Worm (Caenorhabditis elegans): ENCODE data around the gene jmjd-2.

The jmjd-2 gene

DNA sequence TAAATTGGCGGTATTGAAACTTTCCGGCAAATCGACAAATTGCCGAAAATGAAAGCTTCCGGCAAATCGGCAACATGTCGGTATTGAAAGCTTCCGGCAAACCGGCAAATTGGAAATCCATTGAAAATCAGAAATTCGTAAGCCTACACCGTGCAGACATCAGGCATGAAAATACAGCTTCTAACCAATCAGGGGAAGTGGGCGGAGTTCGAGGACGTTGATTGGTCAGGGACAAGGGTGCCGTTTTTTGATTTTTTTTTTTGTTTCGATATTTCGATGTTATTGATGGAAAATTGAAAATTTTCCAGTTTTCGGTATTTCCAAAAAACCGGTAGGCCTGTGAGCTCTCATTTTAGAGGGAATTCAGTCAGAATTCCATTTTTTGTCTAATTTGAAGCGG is 26.4 kb upstream of the jmjd-2 start:
- TF ChIP-seq hlh-13 (GFP tag; optimal IDR thresholded peaks at IDR 0.05) (no peak), nfya-1 (tag; optimal IDR thresholded peaks at IDR 0.05) (peak; percentile 88)

DNA sequence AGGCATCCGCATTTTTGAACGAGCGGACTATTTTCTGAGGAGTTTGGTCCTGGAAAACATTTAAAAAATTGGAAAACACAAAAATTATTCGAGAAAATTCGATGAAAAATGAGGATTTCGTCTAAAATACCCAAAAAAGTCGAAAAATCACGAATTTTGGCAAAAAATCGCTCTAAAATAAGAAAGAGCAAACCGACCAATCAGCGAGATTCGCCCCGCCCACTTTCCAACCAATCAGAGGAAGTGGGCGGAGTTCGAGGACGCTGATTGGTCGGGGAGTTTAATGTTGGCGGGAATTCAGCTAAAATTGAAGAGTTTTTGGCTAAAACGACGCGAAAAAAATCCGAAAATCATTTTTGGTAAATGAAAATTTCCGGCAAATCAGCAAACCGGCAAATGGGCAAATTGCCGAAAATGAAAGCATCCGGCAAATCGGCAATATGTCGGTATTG is 25.8 kb upstream of the jmjd-2 start, which contains the start of gene Y54G11A.1:
Gene Y54G11A.1, minus strand, starts transcription at position 51 of the 452 bp plus-strand sequence.
- TF ChIP-seq hlh-13 (GFP tag; optimal IDR thresholded peaks at IDR 0.05) (no peak), nfya-1 (tag; optimal IDR thresholded peaks at IDR 0.05) (peak; percentile 97), fkh-10 (GFP tag; optimal IDR thresholded peaks at IDR 0.05) (no peak)

DNA sequence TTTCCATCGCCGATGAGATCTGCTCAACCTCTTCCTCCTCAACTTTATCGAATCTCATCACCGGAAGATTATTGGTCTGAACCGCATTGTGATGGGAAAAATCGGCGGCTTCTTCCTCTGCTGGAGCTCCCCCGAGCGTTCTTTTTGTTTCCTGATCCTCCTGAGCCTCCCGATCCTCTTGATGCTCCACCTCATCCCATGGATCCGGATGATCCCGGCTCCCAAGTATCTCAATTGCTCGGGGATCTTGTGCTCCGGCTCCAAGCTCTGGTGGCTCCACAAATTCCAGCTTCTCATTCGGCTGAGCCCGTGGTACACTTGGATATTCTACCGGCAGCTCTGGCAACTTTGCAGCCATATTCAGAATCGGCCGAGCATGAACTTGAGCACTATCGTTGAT is 14.5 kb upstream of the jmjd-2 start:
- no peak for TF ChIP-seq elt-4 (tag; optimal IDR thresholded peaks at IDR 0.05)
- TF ChIP-seq pax-1 (tag; optimal IDR thresholded peaks at IDR 0.05) = no peak
- TF ChIP-seq elt-2 (tag; optimal IDR thresholded peaks at IDR 0.05) = no peak
- no peak for TF ChIP-seq fkh-10 (GFP tag; optimal IDR thresholded peaks at IDR 0.05)
- no peak for TF ChIP-seq ceh-6 (GFP tag; optimal IDR thresholded peaks at IDR 0.05)
- no peak for TF ChIP-seq T23F11.4 (GFP tag; optimal IDR thresholded peaks at IDR 0.05)
- TF ChIP-seq unc-55 (GFP tag; optimal IDR thresholded peaks at IDR 0.05) = no peak
- TF ChIP-seq pros-1 (tag; optimal IDR thresholded peaks at IDR 0.05) = no peak
- TF ChIP-seq pqm-1 (tag; optimal IDR thresholded peaks at IDR 0.05) = no peak
- no peak for TF ChIP-seq unc-3 (GFP tag; conservative IDR thresholded peaks at IDR 0.05)
- TF ChIP-seq unc-3 (tag; optimal IDR thresholded peaks at IDR 0.05) = no peak

DNA sequence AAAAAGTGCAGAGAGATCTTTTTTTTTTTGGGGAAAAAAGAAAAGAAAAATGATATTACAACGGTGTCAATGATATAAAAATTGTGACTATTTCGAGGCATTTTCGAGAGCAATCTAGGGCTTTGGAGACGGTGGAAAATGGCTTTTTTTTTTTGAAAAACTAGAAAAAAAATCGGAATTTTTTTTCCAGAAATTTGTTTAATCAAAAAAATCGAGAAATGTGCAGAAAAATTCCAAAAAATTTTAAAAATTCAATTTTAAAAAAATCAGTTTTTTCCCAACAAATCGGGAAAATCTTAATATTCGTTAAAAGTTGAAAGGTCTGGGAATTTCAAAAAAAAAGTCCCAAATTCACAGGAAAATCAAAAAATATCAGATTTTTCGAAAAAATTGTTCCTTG is 13.4 kb upstream of the jmjd-2 start, which contains the start of gene Y54G11A.19:
Gene Y54G11A.19, minus strand, starts transcription at position 101 of the 400 bp plus-strand sequence.
- no peak for TF ChIP-seq tbx-2 (tag; optimal IDR thresholded peaks at IDR 0.05)
- TF ChIP-seq Y22D7AL.16 (tag; optimal IDR thresholded peaks at IDR 0.05) = no peak
- no peak for TF ChIP-seq elt-4 (tag; optimal IDR thresholded peaks at IDR 0.05)
- no peak for TF ChIP-seq ceh-6 (GFP tag; optimal IDR thresholded peaks at IDR 0.05)
- no peak for TF ChIP-seq pax-1 (tag; optimal IDR thresholded peaks at IDR 0.05)
- no peak for TF ChIP-seq ceh-30 (tag; optimal IDR thresholded peaks at IDR 0.05)
- no peak for TF ChIP-seq ahr-1 (tag; optimal IDR thresholded peaks at IDR 0.05)
- no peak for TF ChIP-seq unc-3 (GFP tag; conservative IDR thresholded peaks at IDR 0.05)
- no peak for TF ChIP-seq unc-3 (tag; optimal IDR thresholded peaks at IDR 0.05)
- no peak for TF ChIP-seq pat-9 (tag; optimal IDR thresholded peaks at IDR 0.05)
- TF ChIP-seq elt-2 (tag; optimal IDR thresholded peaks at IDR 0.05) = no peak
- TF ChIP-seq hlh-6 (tag; optimal IDR thresholded peaks at IDR 0.05) = no peak
- no peak for TF ChIP-seq ceh-24 (tag; optimal IDR thresholded peaks at IDR 0.05)
- TF ChIP-seq hlh-15 (tag; optimal IDR thresholded peaks at IDR 0.05) = no peak
- TF ChIP-seq lim-6 (tag; optimal IDR thresholded peaks at IDR 0.05) = no peak

DNA sequence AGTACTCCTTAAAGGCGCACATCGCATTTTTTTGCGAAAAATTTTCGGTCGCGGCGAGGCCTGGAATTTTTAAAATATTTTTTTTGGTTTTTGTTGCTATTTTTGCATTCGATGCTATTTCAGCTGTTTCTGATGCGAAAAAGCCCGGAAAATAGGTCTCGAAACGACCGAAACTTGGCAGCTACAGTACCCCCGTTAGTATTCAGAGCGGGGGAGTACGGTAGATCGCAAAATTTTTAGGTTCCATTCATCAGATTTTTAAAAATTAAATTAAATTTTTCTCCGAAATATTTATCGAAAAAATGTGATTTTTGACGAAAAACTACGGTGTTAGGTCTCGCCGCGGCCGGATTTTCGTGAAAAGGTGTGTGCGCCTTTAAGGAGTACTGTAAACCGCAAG is 12.4 kb upstream of the jmjd-2 start:
- TF ChIP-seq zip-5 (tag; optimal IDR thresholded peaks at IDR 0.05) (no peak), elt-2 (tag; optimal IDR thresholded peaks at IDR 0.05) (no peak), syd-9 (tag; optimal IDR thresholded peaks at IDR 0.05) (no peak), hlh-30 (tag; optimal IDR thresholded peaks at IDR 0.05; ENCODE audit: insufficient read depth) (no peak)

DNA sequence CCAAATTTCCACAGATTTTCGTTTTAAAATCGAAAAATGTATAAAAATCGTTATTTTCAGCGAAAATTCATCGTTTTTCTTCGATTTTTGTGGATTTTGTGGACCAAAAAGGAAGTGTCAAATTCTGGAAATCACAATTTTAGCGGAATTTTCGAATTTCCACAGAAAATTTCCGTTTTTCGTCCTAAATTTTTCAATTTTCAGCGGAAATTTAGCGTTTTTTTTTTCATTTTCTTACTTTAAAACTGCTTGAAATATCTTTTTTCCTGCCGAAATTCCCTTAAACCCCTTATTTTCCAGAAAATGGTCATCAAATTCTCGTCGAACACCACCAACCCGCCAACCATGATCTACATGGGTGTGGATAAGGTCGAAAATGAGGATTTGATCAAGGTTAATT is 8.7 kb upstream of the jmjd-2 start, which contains the start of gene Y54G11A.2:
Gene Y54G11A.2, plus strand, starts transcription at position 301 of the 400 bp plus-strand sequence.
- TF ChIP-seq K09A11.1 (tag; optimal IDR thresholded peaks at IDR 0.05; ENCODE audit: insufficient read depth) (no peak), gmeb-2 (tag; optimal IDR thresholded peaks at IDR 0.05) (no peak), elt-4 (tag; optimal IDR thresholded peaks at IDR 0.05) (no peak), sdc-2 (tag; optimal IDR thresholded peaks at IDR 0.05) (no peak), sox-2 (GFP tag; IDR thresholded peaks at IDR 0.05) (no peak), unc-3 (GFP tag; conservative IDR thresholded peaks at IDR 0.05) (no peak), unc-3 (tag; optimal IDR thresholded peaks at IDR 0.05) (no peak), hlh-15 (tag; optimal IDR thresholded peaks at IDR 0.05) (no peak), lin-11 (tag; optimal IDR thresholded peaks at IDR 0.05) (no peak), ceh-18 (tag; optimal IDR thresholded peaks at IDR 0.05) (no peak), elt-2 (tag; optimal IDR thresholded peaks at IDR 0.05) (no peak), hlh-30 (tag; optimal IDR thresholded peaks at IDR 0.05; ENCODE audit: insufficient read depth) (no peak), pros-1 (tag; optimal IDR thresholded peaks at IDR 0.05) (no peak), ceh-31 (tag; optimal IDR thresholded peaks at IDR 0.05) (no peak), pag-3 (tag; optimal IDR thresholded peaks at IDR 0.05; ENCODE audit: borderline replicate concordance) (no peak), C08G9.2 (tag; optimal IDR thresholded peaks at IDR 0.05) (no peak), Y22D7AL.16 (tag; optimal IDR thresholded peaks at IDR 0.05) (no peak)

Measured in whole organism, late embryonic.